Fruit fly (Drosophila melanogaster) whole organism, embryonic: ENCODE measurements around the gene Tg.

ENCODE experiments used
- Adf1 ChIP-seq: fragments of 200-800 bp; sonication (Bioruptor generic); IDR thresholded peaks from 2 replicates; pipeline ENCODE4 v1.3.6; 2022; ENCODE audit warnings: missing biosample characterization, missing genetic modification characterization
- Asciz ChIP-seq: fragments of 200-800 bp; sonication (Bioruptor generic); optimal IDR thresholded peaks from 2 replicates; lab custom pipeline; 2017; ENCODE audit warnings: missing biosample characterization, mild to moderate bottlenecking, missing genetic modification characterization, missing genetic modification reagents
- B-H2 ChIP-seq: fragments of 200-800 bp; sonication (Bioruptor generic); optimal IDR thresholded peaks from 2 replicates; lab custom pipeline; 2018; ENCODE audit warnings: missing biosample characterization, mild to moderate bottlenecking, missing genetic modification characterization
- CG11085 ChIP-seq: fragments of 200-800 bp; sonication (Bioruptor generic); IDR thresholded peaks from 2 replicates; pipeline ENCODE4 v1.3.6; 2022; ENCODE audit warnings: missing biosample characterization, missing genetic modification characterization
- CG12104 ChIP-seq: fragments of 200-800 bp; sonication (Bioruptor generic); optimal IDR thresholded peaks from 3 replicates; lab custom pipeline; 2016; ENCODE audit warnings: missing biosample characterization, missing genetic modification characterization
- CG12236 ChIP-seq: fragments of 200-800 bp; sonication (Bioruptor generic); optimal IDR thresholded peaks from 2 replicates; lab custom pipeline; 2016; ENCODE audit warnings: missing biosample characterization, missing genetic modification characterization
- CG12299 ChIP-seq: fragments of 200-800 bp; sonication (Bioruptor generic); optimal IDR thresholded peaks from 2 replicates; lab custom pipeline; 2018; ENCODE audit warnings: missing biosample characterization, mild to moderate bottlenecking, missing genetic modification characterization
- CG12391 ChIP-seq: fragments of 200-800 bp; sonication (Bioruptor generic); optimal IDR thresholded peaks from 3 replicates; lab custom pipeline; 2018; ENCODE audit warnings: missing biosample characterization, mild to moderate bottlenecking, missing genetic modification characterization, moderate library complexity
- CG12659 ChIP-seq: fragments of 200-800 bp; sonication (Bioruptor generic); optimal IDR thresholded peaks from 3 replicates; lab custom pipeline; 2017; ENCODE audit warnings: mild to moderate bottlenecking, missing biosample characterization, missing genetic modification reagents, missing genetic modification characterization
- CG15514 ChIP-seq: fragments of 200-800 bp; sonication (Bioruptor generic); optimal IDR thresholded peaks from 3 replicates; lab custom pipeline; 2017; ENCODE audit warnings: missing biosample characterization, missing genetic modification characterization, mild to moderate bottlenecking, moderate library complexity, missing genetic modification reagents
- CG30020 ChIP-seq: fragments of 200-800 bp; optimal IDR thresholded peaks from 2 replicates; lab custom pipeline; 2019; ENCODE audit warnings: missing biosample characterization, mild to moderate bottlenecking, missing genetic modification characterization, moderate library complexity
- CG31441 ChIP-seq: fragments of 200-800 bp; sonication (Bioruptor generic); IDR thresholded peaks from 2 replicates; pipeline ENCODE4 v1.3.6; 2022; ENCODE audit warnings: missing biosample characterization, missing genetic modification characterization
- CG3838 ChIP-seq: fragments of 200-800 bp; sonication (Bioruptor generic); optimal IDR thresholded peaks from 3 replicates; lab custom pipeline; 2016; ENCODE audit warnings: missing biosample characterization, missing genetic modification characterization
- CG4282 ChIP-seq: fragments of 200-800 bp; sonication (Bioruptor generic); optimal IDR thresholded peaks from 2 replicates; lab custom pipeline; 2016; ENCODE audit warnings: missing biosample characterization, missing genetic modification characterization
- CG4328 ChIP-seq: fragments of 200-800 bp; sonication (Bioruptor generic); optimal IDR thresholded peaks from 3 replicates; lab custom pipeline; 2017; ENCODE audit warnings: missing biosample characterization, missing genetic modification reagents, missing genetic modification characterization
- CG7745 ChIP-seq: fragments of 200-800 bp; sonication (Bioruptor generic); optimal IDR thresholded peaks from 2 replicates; lab custom pipeline; 2018; ENCODE audit warnings: missing biosample characterization, mild to moderate bottlenecking, missing genetic modification characterization, moderate library complexity
- CG9215 ChIP-seq: fragments of 200-800 bp; sonication (Bioruptor generic); IDR thresholded peaks from 2 replicates; pipeline ENCODE4 v1.3.6; 2022; ENCODE audit warnings: missing biosample characterization, missing genetic modification characterization
- D19B ChIP-seq: fragments of 200-800 bp; sonication (Bioruptor generic); optimal IDR thresholded peaks from 2 replicates; lab custom pipeline; 2017; ENCODE audit warnings: missing biosample characterization, mild to moderate bottlenecking, missing genetic modification characterization
- Dfd ChIP-seq, 2 experiments: fragments of >200 bp; optimal IDR thresholded peaks; 2 replicates each; lab custom pipeline; 2017; ENCODE audit warnings: missing biosample characterization in 2 of 2, missing genetic modification characterization in 2 of 2
- HLH54F ChIP-seq: fragments of 200-800 bp; sonication (Bioruptor generic); optimal IDR thresholded peaks from 3 replicates; lab custom pipeline; 2016; ENCODE audit warnings: missing biosample characterization, missing genetic modification characterization
- Hr78 ChIP-seq, 2 experiments: fragments of 200-800 bp in 1 of 2; fragments of >200 bp in 1 of 2; sonication (Bioruptor generic) in 1 of 2; optimal IDR thresholded peaks; 2 replicates each; lab custom pipeline; 2017 to 2019; ENCODE audit warnings: missing biosample characterization in 2 of 2, missing genetic modification characterization in 2 of 2, mild to moderate bottlenecking in 1 of 2, moderate library complexity in 1 of 2
- Mrtf ChIP-seq: fragments of 200-800 bp; sonication (Bioruptor generic); IDR thresholded peaks from 3 replicates; pipeline ENCODE4 v1.3.6; 2022; ENCODE audit warnings: missing biosample characterization, missing genetic modification characterization
- Taf1 ChIP-seq: fragments of 200-800 bp; sonication (Bioruptor generic); IDR thresholded peaks from 2 replicates; pipeline ENCODE4 v1.3.6; 2022; ENCODE audit warnings: missing biosample characterization, missing genetic modification characterization
- Xbp1 ChIP-seq: fragments of 200-800 bp; sonication (Bioruptor generic); optimal IDR thresholded peaks from 3 replicates; lab custom pipeline; 2016; ENCODE audit warnings: missing biosample characterization, mild to moderate bottlenecking, missing genetic modification characterization
- bowl ChIP-seq: fragments of 200-800 bp; sonication (Bioruptor generic); IDR thresholded peaks from 2 replicates; pipeline ENCODE4 v1.3.6; 2022; ENCODE audit warnings: missing biosample characterization, missing genetic modification characterization
- bsh ChIP-seq, 2 experiments: fragments of 200-800 bp; sonication (Bioruptor generic); optimal IDR thresholded peaks; 2 replicates each; lab custom pipeline; 2017 to 2018; ENCODE audit warnings: mild to moderate bottlenecking in 2 of 2, missing biosample characterization in 2 of 2, missing genetic modification characterization in 2 of 2, moderate library complexity in 1 of 2
- cg ChIP-seq: fragments of 200-800 bp; sonication (Bioruptor generic); optimal IDR thresholded peaks from 3 replicates; lab custom pipeline; 2019; ENCODE audit warnings: missing biosample characterization, mild to moderate bottlenecking, missing genetic modification characterization, moderate library complexity
- crp ChIP-seq, 2 experiments: fragments of 200-800 bp; sonication (Bioruptor generic); optimal IDR thresholded peaks; 2 replicates in 1 of 2; 3 replicates in 1 of 2; lab custom pipeline; 2017; ENCODE audit warnings: missing biosample characterization in 2 of 2, missing genetic modification characterization in 2 of 2, mild to moderate bottlenecking in 1 of 2, moderate library complexity in 1 of 2
- cwo ChIP-seq: fragments of 200-800 bp; sonication (Bioruptor generic); optimal IDR thresholded peaks from 3 replicates; lab custom pipeline; 2017; ENCODE audit warnings: missing biosample characterization, missing genetic modification characterization, mild to moderate bottlenecking, moderate library complexity, missing genetic modification reagents
- dan ChIP-seq: fragments of 200-800 bp; sonication (Bioruptor generic); IDR thresholded peaks from 2 replicates; pipeline ENCODE4 v1.3.6; 2022; ENCODE audit warnings: missing biosample characterization, missing genetic modification characterization
- dysf ChIP-seq: fragments of 200-800 bp; sonication (Bioruptor generic); IDR thresholded peaks from 3 replicates; pipeline ENCODE4 v1.3.6; 2022; ENCODE audit warnings: missing biosample characterization, missing genetic modification characterization
- eve ChIP-seq, 2 experiments: fragments of >200 bp; optimal IDR thresholded peaks; 2 replicates each; lab custom pipeline; 2017; ENCODE audit warnings: missing biosample characterization in 2 of 2, missing genetic modification characterization in 2 of 2
- ewg ChIP-seq: fragments of 200-800 bp; sonication (Bioruptor generic); optimal IDR thresholded peaks from 3 replicates; lab custom pipeline; 2017; ENCODE audit warnings: mild to moderate bottlenecking, missing biosample characterization, missing genetic modification reagents, missing genetic modification characterization
- ftz-f1 ChIP-seq: fragments of 200-800 bp; sonication (Bioruptor generic); optimal IDR thresholded peaks from 2 replicates; lab custom pipeline; 2016; ENCODE audit warnings: missing biosample characterization, missing genetic modification characterization
- hth ChIP-seq: fragments of >200 bp; optimal IDR thresholded peaks from 2 replicates; lab custom pipeline; 2017; ENCODE audit warnings: inconsistent platforms
- lab ChIP-seq: fragments of 200-800 bp; sonication (Bioruptor generic); optimal IDR thresholded peaks from 3 replicates; lab custom pipeline; 2017; ENCODE audit warnings: missing biosample characterization, missing genetic modification characterization, mild to moderate bottlenecking, moderate library complexity, missing genetic modification reagents
- lola ChIP-seq, 3 experiments: fragments of >200 bp in 2 of 3; fragments of 200-800 bp in 1 of 3; sonication (Bioruptor generic) in 1 of 3; optimal IDR thresholded peaks; 2 replicates each; lab custom pipeline; 2017 to 2019; ENCODE audit warnings: missing biosample characterization in 3 of 3, missing genetic modification characterization in 3 of 3, mild to moderate bottlenecking in 1 of 3, moderate library complexity in 1 of 3
- lov ChIP-seq, 2 experiments: fragments of 200-800 bp in 1 of 2; fragments of >200 bp in 1 of 2; sonication (Bioruptor generic) in 1 of 2; IDR thresholded peaks in 1 of 2; optimal IDR thresholded peaks in 1 of 2; 2 replicates in 1 of 2; 3 replicates in 1 of 2; pipeline versions ENCODE4 v1.3.6 to Lab custom; 2017 to 2022; ENCODE audit warnings: missing biosample characterization in 1 of 2, missing genetic modification characterization in 1 of 2
- luna ChIP-seq: fragments of 200-800 bp; sonication (Bioruptor generic); optimal IDR thresholded peaks from 2 replicates; lab custom pipeline; 2016; ENCODE audit warnings: missing biosample characterization, missing genetic modification characterization
- nom ChIP-seq: fragments of 200-800 bp; sonication (Bioruptor generic); optimal IDR thresholded peaks from 2 replicates; lab custom pipeline; 2017; ENCODE audit warnings: missing biosample characterization, missing genetic modification characterization, mild to moderate bottlenecking, moderate library complexity, missing genetic modification reagents
- otp ChIP-seq: fragments of 200-800 bp; sonication (Bioruptor generic); IDR thresholded peaks from 3 replicates; pipeline ENCODE4, ENCODE4 v1.3.6; 2022; ENCODE audit warnings: missing biosample characterization, missing genetic modification characterization
- psq ChIP-seq: fragments of 200-800 bp; sonication (Bioruptor generic); optimal IDR thresholded peaks from 2 replicates; lab custom pipeline; 2017; ENCODE audit warnings: missing biosample characterization, missing genetic modification characterization
- slbo ChIP-seq: fragments of 200-800 bp; sonication (Bioruptor generic); IDR thresholded peaks from 2 replicates; pipeline ENCODE4 v1.3.6; 2022; ENCODE audit warnings: missing biosample characterization, missing genetic modification characterization
- sna ChIP-seq: fragments of 200-800 bp; sonication (Bioruptor generic); IDR thresholded peaks from 2 replicates; pipeline ENCODE4 v1.3.6; 2022; ENCODE audit warnings: missing biosample characterization, missing genetic modification characterization; ENCODE audit not compliant: partially characterized antibody
- tin ChIP-seq: fragments of 200-800 bp; sonication (Bioruptor generic); optimal IDR thresholded peaks from 3 replicates; lab custom pipeline; 2016; ENCODE audit warnings: missing biosample characterization, missing genetic modification characterization
- tio ChIP-seq: fragments of 200-800 bp; sonication (Bioruptor generic); optimal IDR thresholded peaks from 2 replicates; lab custom pipeline; 2017; ENCODE audit warnings: missing biosample characterization, missing genetic modification characterization, inconsistent platforms
- twi ChIP-seq: fragments of 200-800 bp; optimal IDR thresholded peaks from 2 replicates; lab custom pipeline; 2019; ENCODE audit warnings: missing biosample characterization, mild to moderate bottlenecking, missing genetic modification characterization, moderate library complexity
- z ChIP-seq: fragments of 200-800 bp; sonication (Bioruptor generic); IDR thresholded peaks from 3 replicates; pipeline ENCODE4 v1.3.6; 2022; ENCODE audit warnings: missing biosample characterization, missing genetic modification characterization
- zen ChIP-seq: fragments of 200-800 bp; sonication (Bioruptor generic); optimal IDR thresholded peaks from 3 replicates; lab custom pipeline; 2018; ENCODE audit warnings: missing biosample characterization, mild to moderate bottlenecking, missing genetic modification characterization, moderate library complexity

Gene Tg

dm6 chr2L:7964611-7965010 is 46.6 kb upstream of the Tg start (continued):
- TF ChIP-seq CG11085 = peak; percentile 48; the same call in 1 of the 2 replicates
- TF ChIP-seq CG7745 (tag; lab: Kevin White, UChicago) = no peak
- no peak for TF ChIP-seq CG9215 (GFP tag; lab: Robert Waterston, UW)
- peak in 1 of 2 experiments; percentile 22 for TF ChIP-seq crp (GFP tag; optimal IDR thresholded peaks at IDR 0.05; lab: Kevin White, UChicago)
- peak; percentile 29; the same call in 1 of the 2 replicates for TF ChIP-seq Taf1
- TF ChIP-seq CG12659 (GFP tag; lab: Kevin White, UChicago) = peak; percentile 59
- peak; percentile 76 for TF ChIP-seq lab (GFP tag; lab: Kevin White, UChicago)
- peak; percentile 63 for TF ChIP-seq tin (GFP tag; lab: Kevin White, UChicago)
- TF ChIP-seq CG4328 (GFP tag; lab: Kevin White, UChicago) = no peak
- TF ChIP-seq ftz-f1 (GFP tag; lab: Kevin White, UChicago) = no peak
- peak; percentile 21 for TF ChIP-seq psq (GFP tag; lab: Kevin White, UChicago)
- no peak for TF ChIP-seq CG12299 (tag; lab: Kevin White, UChicago)
- TF ChIP-seq CG12391 (tag; lab: Kevin White, UChicago) = peak; percentile 78
- no peak for TF ChIP-seq lov (optimal IDR thresholded peaks at IDR 0.05; lab: Kevin White, UChicago)
- TF ChIP-seq lov (GFP tag; IDR thresholded peaks at IDR 0.05; lab: Robert Waterston, UW) = peak; percentile 53; the same call in 1 of the 3 replicates
- no peak for TF ChIP-seq Dfd (GFP tag; optimal IDR thresholded peaks at IDR 0.05; lab: Kevin White, UChicago)
- peak; percentile 62 for TF ChIP-seq tio (GFP tag; lab: Kevin White, UChicago)
- TF ChIP-seq Adf1 = peak; percentile 12; the same call in 1 of the 2 replicates
- TF ChIP-seq dan = no peak
- peak; percentile 62 for TF ChIP-seq CG12236 (GFP tag; lab: Kevin White, UChicago)
- peak; percentile 27 for TF ChIP-seq CG12104 (GFP tag; lab: Kevin White, UChicago)
- peak; percentile 79 for TF ChIP-seq Xbp1 (GFP tag; lab: Kevin White, UChicago)
- TF ChIP-seq cg (GFP tag; lab: Kevin White, UChicago) = no peak
- TF ChIP-seq bowl (GFP tag; lab: Robert Waterston, UW) = peak; percentile 74; the same call in 1 of the 2 replicates
- TF ChIP-seq hth = no peak
- peak; percentile 84 for TF ChIP-seq otp (GFP tag; lab: Robert Waterston, UW)
- peak; percentile 43 for TF ChIP-seq luna (GFP tag; lab: Kevin White, UChicago)
- TF ChIP-seq nom = no peak
- TF ChIP-seq dysf (GFP tag; lab: Robert Waterston, UW) = peak; percentile 80
- TF ChIP-seq slbo (GFP tag; lab: Robert Waterston, UW) = peak; percentile 81
- peak; percentile 29 for TF ChIP-seq CG15514
- TF ChIP-seq B-H2 (GFP tag; lab: Kevin White, UChicago) = no peak
- TF ChIP-seq cwo = peak; percentile 34
- no peak for TF ChIP-seq CG4282
- peak; percentile 56 for TF ChIP-seq HLH54F (GFP tag; lab: Kevin White, UChicago)
- no peak for TF ChIP-seq CG3838 (GFP tag; lab: Kevin White, UChicago)
- TF ChIP-seq CG30020 (tag; lab: Kevin White, UChicago) = no peak
- TF ChIP-seq Asciz (GFP tag; lab: Kevin White, UChicago) = peak; percentile 73
- TF ChIP-seq zen (tag; lab: Kevin White, UChicago) = peak; percentile 31
- no peak for TF ChIP-seq Hr78 (GFP tag; optimal IDR thresholded peaks at IDR 0.05; lab: Kevin White, UChicago)
- TF ChIP-seq Mrtf (GFP tag; lab: Robert Waterston, UW) = peak; percentile 78; the same call in 2 of the 3 replicates
- TF ChIP-seq CG31441 (GFP tag; lab: Robert Waterston, UW) = peak; percentile 70
- peak; percentile 49; the same call in 1 of the 3 replicates for TF ChIP-seq z
- TF ChIP-seq twi = no peak
- TF ChIP-seq ewg (GFP tag; lab: Kevin White, UChicago) = peak; percentile 69
- peak; percentile 64 to 74 for TF ChIP-seq bsh (GFP tag; optimal IDR thresholded peaks at IDR 0.05; lab: Kevin White, UChicago)
- no peak for TF ChIP-seq sna (GFP tag; lab: Robert Waterston, UW)
- TF ChIP-seq eve (GFP tag; optimal IDR thresholded peaks at IDR 0.05; lab: Kevin White, UChicago) = peak in 1 of 2 experiments; percentile 81
- peak in 1 of 3 experiments; percentile 57 for TF ChIP-seq lola (GFP tag; optimal IDR thresholded peaks at IDR 0.05; lab: Kevin White, UChicago)
- TF ChIP-seq D19B = no peak
